Worm (Caenorhabditis elegans) whole organism, late embryonic: ENCODE data around the gene Y57G11C.20.

ENCODE experiments used
- C38D4.7 ChIP-seq: fragments of 200-800 bp; sonication (Bioruptor generic); optimal IDR thresholded peaks from 2 replicates; lab custom pipeline; 2018; ENCODE audit warnings: mild to moderate bottlenecking, missing genetic modification characterization, moderate library complexity, missing compliant biosample characterization
- K09A11.1 ChIP-seq: sonication (generic microtip); optimal IDR thresholded peaks from 2 replicates; lab custom pipeline; 2017; ENCODE audit warnings: antibody characterized with exemption, mild to moderate bottlenecking, missing genetic modification characterization, missing compliant biosample characterization; ENCODE audit not compliant: insufficient read depth
- T23F11.4 ChIP-seq: fragments of 200-800 bp; sonication (Bioruptor generic); optimal IDR thresholded peaks from 2 replicates; lab custom pipeline; 2018; ENCODE audit warnings: mild to moderate bottlenecking, missing genetic modification characterization, missing compliant biosample characterization
- ahr-1 ChIP-seq: sonication (generic microtip); optimal IDR thresholded peaks from 2 replicates; lab custom pipeline; 2016; ENCODE audit warnings: missing genetic modification characterization, missing compliant biosample characterization
- ama-1 ChIP-seq: fragments of 150-350 bp; optimal IDR thresholded peaks from 2 replicates; lab custom pipeline; 2014
- ceh-18 ChIP-seq: sonication (generic microtip); optimal IDR thresholded peaks from 2 replicates; lab custom pipeline; 2016; ENCODE audit warnings: missing genetic modification characterization, missing compliant biosample characterization
- ceh-19 ChIP-seq: fragments of 200-800 bp; sonication (Bioruptor generic); optimal IDR thresholded peaks from 2 replicates; lab custom pipeline; 2018; ENCODE audit warnings: mild to moderate bottlenecking, missing genetic modification characterization, missing compliant biosample characterization
- ceh-2 ChIP-seq: sonication (generic microtip); optimal IDR thresholded peaks from 2 replicates; lab custom pipeline; 2016; ENCODE audit warnings: missing genotype, missing genetic modification characterization, missing compliant biosample characterization
- ceh-24 ChIP-seq: sonication (generic microtip); optimal IDR thresholded peaks from 2 replicates; lab custom pipeline; 2016; ENCODE audit warnings: mild to moderate bottlenecking, missing genetic modification characterization, missing compliant biosample characterization
- ceh-30 ChIP-seq: fragments of 150-350 bp; optimal IDR thresholded peaks from 2 replicates; lab custom pipeline; 2014; ENCODE audit warnings: missing biosample characterization, missing genetic modification characterization
- ceh-31 ChIP-seq: sonication (generic microtip); optimal IDR thresholded peaks from 2 replicates; lab custom pipeline; 2016; ENCODE audit warnings: missing genetic modification characterization, missing compliant biosample characterization
- ceh-34 ChIP-seq: sonication (generic microtip); optimal IDR thresholded peaks from 2 replicates; lab custom pipeline; 2016; ENCODE audit warnings: mild to moderate bottlenecking, missing genetic modification characterization, missing compliant biosample characterization
- che-1 ChIP-seq: sonication (generic microtip); optimal IDR thresholded peaks from 2 replicates; lab custom pipeline; 2016; ENCODE audit warnings: mild to moderate bottlenecking, missing genetic modification characterization, missing compliant biosample characterization
- dve-1 ChIP-seq: sonication (generic microtip); optimal IDR thresholded peaks from 2 replicates; lab custom pipeline; 2017; ENCODE audit warnings: antibody characterized with exemption, mild to moderate bottlenecking, missing genetic modification characterization, missing compliant biosample characterization
- elt-2 ChIP-seq: sonication (generic microtip); optimal IDR thresholded peaks from 2 replicates; lab custom pipeline; 2016; ENCODE audit warnings: missing genetic modification reagents, missing genetic modification characterization, missing compliant biosample characterization
- elt-4 ChIP-seq: sonication (generic microtip); optimal IDR thresholded peaks from 2 replicates; lab custom pipeline; 2016; ENCODE audit warnings: missing genetic modification characterization, missing compliant biosample characterization
- eyg-1 ChIP-seq: sonication (generic microtip); optimal IDR thresholded peaks from 2 replicates; lab custom pipeline; 2016; ENCODE audit warnings: missing genotype, missing genetic modification characterization, missing compliant biosample characterization
- fax-1 ChIP-seq: sonication (generic microtip); optimal IDR thresholded peaks from 2 replicates; lab custom pipeline; 2016; ENCODE audit warnings: missing genotype, missing genetic modification characterization, missing compliant biosample characterization
- fkh-6 ChIP-seq: sonication (generic microtip); optimal IDR thresholded peaks from 2 replicates; lab custom pipeline; 2016; ENCODE audit warnings: missing genetic modification characterization, missing compliant biosample characterization
- hlh-6 ChIP-seq: sonication (generic microtip); optimal IDR thresholded peaks from 2 replicates; lab custom pipeline; 2016; ENCODE audit warnings: missing genotype, missing genetic modification characterization, missing compliant biosample characterization
- hlh-8 ChIP-seq: sonication (generic microtip); optimal IDR thresholded peaks from 2 replicates; lab custom pipeline; 2016; ENCODE audit warnings: missing genotype, missing genetic modification characterization, missing compliant biosample characterization
- madf-2 ChIP-seq: sonication (generic microtip); optimal IDR thresholded peaks from 2 replicates; lab custom pipeline; 2017; ENCODE audit warnings: missing genetic modification characterization, missing compliant biosample characterization
- mec-3 ChIP-seq: sonication (generic microtip); optimal IDR thresholded peaks from 2 replicates; lab custom pipeline; 2016; ENCODE audit warnings: borderline replicate concordance, missing genetic modification characterization, missing compliant biosample characterization
- nfya-1 ChIP-seq: sonication (generic microtip); optimal IDR thresholded peaks from 2 replicates; lab custom pipeline; 2017; ENCODE audit warnings: missing genetic modification characterization, mild to moderate bottlenecking, missing compliant biosample characterization, antibody characterized with exemption, moderate library complexity
- npax-4 ChIP-seq: sonication (generic microtip); optimal IDR thresholded peaks from 2 replicates; lab custom pipeline; 2016; ENCODE audit warnings: missing genetic modification characterization, missing compliant biosample characterization
- odd-2 ChIP-seq: sonication (generic microtip); optimal IDR thresholded peaks from 2 replicates; lab custom pipeline; 2017; ENCODE audit warnings: antibody characterized with exemption, mild to moderate bottlenecking, missing genetic modification characterization, missing compliant biosample characterization
- pag-3 ChIP-seq: sonication (generic microtip); optimal IDR thresholded peaks from 2 replicates; lab custom pipeline; 2016; ENCODE audit warnings: missing compliant biosample characterization, missing genetic modification characterization, borderline replicate concordance
- pat-9 ChIP-seq: fragments of 200-800 bp; sonication (Bioruptor generic); optimal IDR thresholded peaks from 2 replicates; lab custom pipeline; 2018; ENCODE audit warnings: mild to moderate bottlenecking, missing genetic modification characterization, moderate library complexity, missing compliant biosample characterization
- pax-1 ChIP-seq: fragments of 150-350 bp; optimal IDR thresholded peaks from 2 replicates; lab custom pipeline; 2014; ENCODE audit warnings: missing biosample characterization, missing genetic modification characterization
- pha-2 ChIP-seq: sonication (generic microtip); optimal IDR thresholded peaks from 2 replicates; lab custom pipeline; 2017; ENCODE audit warnings: mild to moderate bottlenecking, missing genetic modification characterization, missing compliant biosample characterization
- pha-4 ChIP-seq: fragments of 150-350 bp; optimal IDR thresholded peaks from 2 replicates; lab custom pipeline; 2018; ENCODE audit warnings: missing biosample characterization, missing genetic modification reagents, missing genetic modification characterization
- ref-2 ChIP-seq: sonication (generic microtip); optimal IDR thresholded peaks from 2 replicates; lab custom pipeline; 2016; ENCODE audit warnings: missing genetic modification characterization, missing compliant biosample characterization
- rnt-1 ChIP-seq: sonication (generic microtip); optimal IDR thresholded peaks from 2 replicates; lab custom pipeline; 2016; ENCODE audit warnings: missing genetic modification characterization, missing compliant biosample characterization
- sdc-2 ChIP-seq: sonication (generic microtip); optimal IDR thresholded peaks from 2 replicates; lab custom pipeline; 2016; ENCODE audit warnings: missing genotype, missing genetic modification characterization, missing compliant biosample characterization
- tbx-2 ChIP-seq: sonication (generic microtip); optimal IDR thresholded peaks from 2 replicates; lab custom pipeline; 2016; ENCODE audit warnings: missing genetic modification characterization, missing compliant biosample characterization
- tbx-7 ChIP-seq: sonication (generic microtip); optimal IDR thresholded peaks from 2 replicates; lab custom pipeline; 2016; ENCODE audit warnings: missing genotype, missing genetic modification characterization, missing compliant biosample characterization
- unc-3 ChIP-seq, 2 experiments: fragments of 200-800 bp in 1 of 2; sonication (Bioruptor generic) in 1 of 2; sonication (generic microtip) in 1 of 2; conservative IDR thresholded peaks in 1 of 2; optimal IDR thresholded peaks in 1 of 2; 2 replicates each; pipeline versions ENCODE4 v1.3.6 to Lab custom; 2016 to 2022; ENCODE audit warnings: missing compliant biosample characterization in 2 of 2, missing genetic modification characterization in 2 of 2, missing genetic modification reagents in 1 of 2
- unc-42 ChIP-seq: sonication (generic microtip); optimal IDR thresholded peaks from 2 replicates; lab custom pipeline; 2016; ENCODE audit warnings: missing genotype, missing genetic modification characterization, missing compliant biosample characterization
- zip-5 ChIP-seq: sonication (generic microtip); optimal IDR thresholded peaks from 2 replicates; lab custom pipeline; 2016; ENCODE audit warnings: missing genetic modification characterization, missing compliant biosample characterization

The Y57G11C.20 gene

DNA sequence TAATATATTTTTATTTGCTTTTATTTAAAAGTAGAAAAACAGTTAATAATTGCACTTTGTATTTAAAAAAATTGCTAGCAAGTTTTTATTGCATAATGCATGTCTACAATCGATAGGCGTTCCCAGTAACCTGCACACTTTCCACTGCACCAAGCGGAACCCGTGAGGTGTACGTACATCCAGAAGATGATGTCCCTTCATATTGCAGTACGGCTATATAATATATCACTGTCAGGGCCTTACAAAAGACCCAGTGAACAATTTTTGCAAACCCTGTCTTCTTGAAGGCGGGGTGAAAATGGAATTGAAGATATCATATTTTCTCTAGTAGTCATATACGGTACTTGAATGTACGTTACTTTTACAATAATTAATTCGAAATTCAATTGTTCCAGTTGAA, 20.6 kb downstream of the Y57G11C.20 start:
- no peak for TF ChIP-seq tbx-7 (tag; lab: Kevin White, UChicago)
- TF ChIP-seq elt-2 (tag; lab: Kevin White, UChicago), result no peak
- no peak for TF ChIP-seq unc-3 (GFP tag; conservative IDR thresholded peaks at IDR 0.05; lab: Robert Waterston, UW)
- TF ChIP-seq unc-3 (tag; optimal IDR thresholded peaks at IDR 0.05; lab: Kevin White, UChicago), result no peak
- no peak for TF ChIP-seq odd-2 (tag; lab: Kevin White, UChicago)
- no peak for TF ChIP-seq ceh-18
- TF ChIP-seq eyg-1, result no peak
- TF ChIP-seq, all 69 proteins: peak for 0

DNA sequence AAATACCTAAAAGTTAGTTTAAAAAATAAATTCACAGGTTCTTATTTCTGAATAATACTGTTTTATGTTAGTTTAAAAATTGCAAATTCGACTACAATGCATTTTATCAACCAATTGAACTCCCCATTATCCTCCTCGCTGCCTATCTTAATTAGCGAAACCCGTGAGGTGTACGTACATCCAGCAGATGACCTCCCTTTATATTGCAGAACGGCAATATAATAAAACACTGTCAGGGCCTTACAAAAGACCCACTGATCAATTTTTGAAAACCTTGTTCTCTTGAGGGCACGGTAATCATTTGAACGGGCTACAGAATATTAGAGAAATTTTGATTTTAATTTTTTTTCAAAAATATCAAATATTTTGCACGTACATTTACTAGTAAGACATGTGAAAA, 21.4 kb downstream of the Y57G11C.20 start:
- TF ChIP-seq ref-2 (no peak), rnt-1 (tag; lab: Kevin White, UChicago) (no peak), ceh-2 (tag; lab: Kevin White, UChicago) (no peak), unc-42 (no peak), ahr-1 (tag; lab: Kevin White, UChicago) (no peak), madf-2 (tag; lab: Kevin White, UChicago) (no peak), pha-2 (no peak), T23F11.4 (no peak), ceh-24 (tag; lab: Kevin White, UChicago) (no peak), elt-4 (tag; lab: Kevin White, UChicago) (no peak), pax-1 (tag; lab: Kevin White, UChicago) (no peak), pha-4 (tag; lab: Kevin White, UChicago) (no peak), tbx-2 (tag; lab: Kevin White, UChicago) (no peak), fax-1 (tag; lab: Kevin White, UChicago) (no peak), npax-4 (tag; lab: Kevin White, UChicago) (no peak)
- TF ChIP-seq, all 69 proteins: peak for 0

DNA sequence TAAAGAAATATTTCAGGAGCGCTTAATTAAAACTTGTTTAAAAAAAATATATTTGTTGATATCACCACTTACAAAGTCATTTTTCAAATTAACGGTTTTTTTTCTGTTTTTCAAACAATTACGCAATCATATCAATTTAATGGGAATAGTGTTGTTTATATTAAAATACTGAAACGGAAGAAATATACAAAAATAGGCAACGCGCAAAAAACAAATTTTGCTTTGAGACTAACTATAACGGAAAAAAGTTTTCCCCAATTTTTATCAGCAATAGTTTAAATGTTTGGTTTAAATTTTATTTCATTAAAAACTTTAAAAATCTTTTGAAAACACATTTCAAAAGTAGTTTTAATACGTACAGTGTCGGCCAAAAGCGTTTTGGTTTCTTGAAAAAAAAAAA, 25.4 kb downstream of the Y57G11C.20 start:
- TF ChIP-seq dve-1 (tag; lab: Kevin White, UChicago), result no peak
- TF ChIP-seq ceh-30 (tag; lab: Kevin White, UChicago), result no peak
- TF ChIP-seq nfya-1 (tag; lab: Kevin White, UChicago), result no peak
- TF ChIP-seq fkh-6 (tag; lab: Kevin White, UChicago), result no peak
- no peak for TF ChIP-seq odd-2 (tag; lab: Kevin White, UChicago)
- no peak for TF ChIP-seq pax-1 (tag; lab: Kevin White, UChicago)
- no peak for TF ChIP-seq hlh-8 (tag; lab: Kevin White, UChicago)
- TF ChIP-seq ceh-19 (GFP tag; lab: Kevin White, UChicago), result no peak
- TF ChIP-seq ceh-24 (tag; lab: Kevin White, UChicago), result no peak
- TF ChIP-seq pha-2, result no peak
- TF ChIP-seq pat-9 (tag; lab: Kevin White, UChicago), result no peak
- TF ChIP-seq hlh-6 (tag; lab: Kevin White, UChicago), result no peak
- no peak for TF ChIP-seq pag-3 (tag; lab: Kevin White, UChicago)
- TF ChIP-seq mec-3 (tag; lab: Kevin White, UChicago), result no peak
- TF ChIP-seq C38D4.7 (GFP tag; lab: Kevin White, UChicago), result no peak
- no peak for TF ChIP-seq sdc-2 (tag; lab: Kevin White, UChicago)
- TF ChIP-seq tbx-2 (tag; lab: Kevin White, UChicago), result no peak
- TF ChIP-seq npax-4 (tag; lab: Kevin White, UChicago), result no peak
- TF ChIP-seq K09A11.1 (tag; lab: Kevin White, UChicago), result no peak
- TF ChIP-seq che-1 (tag; lab: Kevin White, UChicago), result no peak

DNA sequence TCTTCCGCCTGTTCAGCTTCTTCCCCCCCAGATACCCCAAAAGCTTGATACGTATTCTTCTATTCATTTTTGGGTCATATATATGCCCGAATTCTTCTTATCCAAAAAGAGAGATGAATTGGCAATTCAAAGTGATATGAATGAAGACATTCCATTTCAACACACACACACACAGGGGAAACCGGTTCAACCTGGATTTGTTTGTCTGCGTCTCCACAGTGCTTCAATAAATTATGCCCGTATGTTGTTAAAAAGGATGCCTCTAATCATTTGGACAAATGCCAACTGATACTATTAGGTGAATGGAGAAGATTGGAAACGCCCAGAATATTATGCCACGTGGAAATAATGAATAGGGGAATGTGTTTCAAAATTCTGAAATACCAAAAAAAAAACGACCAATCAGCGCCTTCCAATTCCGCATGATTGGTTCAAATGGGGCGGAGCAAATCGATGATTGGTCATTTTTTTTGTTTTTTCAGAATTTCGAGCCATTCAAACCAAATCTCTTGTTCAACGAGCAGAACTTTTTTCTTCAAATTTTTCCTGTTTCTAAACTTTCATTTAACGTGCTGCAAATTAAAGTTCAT, 26.8 kb downstream of the Y57G11C.20 start:
- TF ChIP-seq ama-1 (lab: Kevin White, UChicago), result no peak
- no peak for TF ChIP-seq zip-5 (tag; lab: Kevin White, UChicago)
- no peak for TF ChIP-seq tbx-7 (tag; lab: Kevin White, UChicago)
- no peak for TF ChIP-seq pat-9 (tag; lab: Kevin White, UChicago)
- TF ChIP-seq ceh-31 (tag; lab: Kevin White, UChicago), result no peak
- TF ChIP-seq ceh-34 (tag; lab: Kevin White, UChicago), result no peak
- TF ChIP-seq fax-1 (tag; lab: Kevin White, UChicago), result no peak
- TF ChIP-seq nfya-1 (tag; lab: Kevin White, UChicago), result peak; percentile 75
